Worm (Caenorhabditis elegans) whole organism, L1 larva: ENCODE measurements around the gene phf-34.

Source experiments
- C16A3.4 ChIP-seq: fragments of 150-350 bp; optimal IDR thresholded peaks from 2 replicates; lab custom pipeline; 2014; ENCODE audit warnings: missing biosample characterization, missing genetic modification characterization
- alr-1 ChIP-seq: fragments of 200-800 bp; sonication (Bioruptor generic); optimal IDR thresholded peaks from 2 replicates; lab custom pipeline; 2018; ENCODE audit warnings: borderline replicate concordance, mild to moderate bottlenecking, missing genetic modification characterization, missing compliant biosample characterization
- ama-1 ChIP-seq: fragments of 150-350 bp; optimal IDR thresholded peaks from 2 replicates; lab custom pipeline; 2014
- blmp-1 ChIP-seq: fragments of 150-350 bp; optimal IDR thresholded peaks from 2 replicates; lab custom pipeline; 2014; ENCODE audit warnings: missing biosample characterization, missing genetic modification characterization
- ceh-63 ChIP-seq: fragments of 200-800 bp; sonication (Bioruptor generic); optimal IDR thresholded peaks from 2 replicates; lab custom pipeline; 2018; ENCODE audit warnings: mild to moderate bottlenecking, missing genetic modification characterization, missing compliant biosample characterization
- ceh-82 ChIP-seq, 3 experiments: fragments of 150-350 bp in 1 of 3; sonication (generic microtip) in 2 of 3; optimal IDR thresholded peaks; 2 replicates each; lab custom pipeline; 2014 to 2017; ENCODE audit warnings: missing biosample characterization in 3 of 3, missing genetic modification characterization in 3 of 3
- efl-1 ChIP-seq, 4 experiments: fragments of 150-350 bp; optimal IDR thresholded peaks in 3 of 4; peaks in 1 of 4; 1 replicate in 1 of 4; 2 replicates in 3 of 4; lab custom pipeline; 2014; ENCODE audit warnings: missing biosample characterization in 2 of 4, missing genetic modification characterization in 2 of 4, missing genetic modification reagents in 2 of 4
- efl-3 ChIP-seq: fragments of 200-800 bp; sonication (Bioruptor generic); optimal IDR thresholded peaks from 2 replicates; lab custom pipeline; 2018; ENCODE audit warnings: mild to moderate bottlenecking, missing genetic modification characterization, missing compliant biosample characterization
- elt-2 ChIP-seq: sonication (generic microtip); optimal IDR thresholded peaks from 2 replicates; lab custom pipeline; 2016; ENCODE audit warnings: missing genetic modification characterization, mild to moderate bottlenecking, inconsistent platforms, missing compliant biosample characterization, missing genetic modification reagents
- elt-3 ChIP-seq, 6 experiments: fragments of 150-350 bp in 1 of 6; sonication (generic microtip); optimal IDR thresholded peaks; 2 replicates each; lab custom pipeline; 2017 to 2018; ENCODE audit warnings: missing biosample characterization in 6 of 6, missing genetic modification characterization in 6 of 6, inconsistent platforms in 1 of 6
- fos-1 ChIP-seq: fragments of 150-350 bp; optimal IDR thresholded peaks from 2 replicates; lab custom pipeline; 2014; ENCODE audit warnings: missing biosample characterization, missing genetic modification characterization
- hlh-17 ChIP-seq: fragments of 200-800 bp; sonication (Bioruptor generic); optimal IDR thresholded peaks from 2 replicates; lab custom pipeline; 2018; ENCODE audit warnings: missing genetic modification characterization, mild to moderate bottlenecking, missing compliant biosample characterization, moderate library complexity, borderline replicate concordance
- isw-1 ChIP-seq: fragments of 200-800 bp; sonication (Bioruptor generic); IDR thresholded peaks from 2 replicates; pipeline ENCODE4 v1.3.6; 2022; ENCODE audit warnings: missing genetic modification characterization, missing compliant biosample characterization
- jun-1 ChIP-seq: fragments of 150-350 bp; optimal IDR thresholded peaks from 2 replicates; lab custom pipeline; 2014; ENCODE audit warnings: missing biosample characterization, missing genetic modification reagents, missing genetic modification characterization
- lin-13 ChIP-seq: fragments of 150-350 bp; optimal IDR thresholded peaks from 2 replicates; lab custom pipeline; 2014; ENCODE audit warnings: missing biosample characterization, missing genetic modification reagents, missing genetic modification characterization
- lin-14 ChIP-seq: fragments of 200-800 bp; sonication (Bioruptor generic); optimal IDR thresholded peaks from 2 replicates; lab custom pipeline; 2018; ENCODE audit warnings: mild to moderate bottlenecking, missing genetic modification characterization, moderate library complexity, missing compliant biosample characterization
- mef-2 ChIP-seq: fragments of 150-350 bp; optimal IDR thresholded peaks from 2 replicates; lab custom pipeline; 2014; ENCODE audit warnings: missing biosample characterization, missing genetic modification characterization
- mep-1 ChIP-seq: fragments of 150-350 bp; optimal IDR thresholded peaks from 2 replicates; lab custom pipeline; 2014; ENCODE audit warnings: missing biosample characterization, missing genetic modification characterization
- nhr-12 ChIP-seq: sonication (generic microtip); optimal IDR thresholded peaks from 2 replicates; lab custom pipeline; 2017; ENCODE audit warnings: missing biosample characterization, missing genetic modification characterization
- nhr-20 ChIP-seq: sonication (generic microtip); optimal IDR thresholded peaks from 2 replicates; lab custom pipeline; 2016; ENCODE audit warnings: mild to moderate bottlenecking, missing genetic modification characterization, missing compliant biosample characterization
- nhr-71 ChIP-seq: sonication (generic microtip); optimal IDR thresholded peaks from 2 replicates; lab custom pipeline; 2016; ENCODE audit warnings: mild to moderate bottlenecking, missing genetic modification characterization, moderate library complexity, missing compliant biosample characterization
- nhr-76 ChIP-seq: sonication (generic microtip); optimal IDR thresholded peaks from 2 replicates; lab custom pipeline; 2017; ENCODE audit warnings: missing biosample characterization, missing genetic modification characterization
- nhr-77 ChIP-seq: fragments of 150-350 bp; optimal IDR thresholded peaks from 2 replicates; lab custom pipeline; 2014; ENCODE audit warnings: missing biosample characterization, missing genetic modification characterization
- pqm-1 ChIP-seq: sonication (generic microtip); optimal IDR thresholded peaks from 3 replicates; lab custom pipeline; 2017; ENCODE audit warnings: missing biosample characterization, missing genetic modification characterization
- rnt-1 ChIP-seq: sonication (generic microtip); optimal IDR thresholded peaks from 2 replicates; lab custom pipeline; 2016; ENCODE audit warnings: mild to moderate bottlenecking, missing genetic modification characterization, moderate library complexity, missing compliant biosample characterization
- snu-23 ChIP-seq: sonication (generic microtip); optimal IDR thresholded peaks from 2 replicates; lab custom pipeline; 2016; ENCODE audit warnings: missing genetic modification characterization, missing compliant biosample characterization
- sox-4 ChIP-seq: sonication (generic microtip); optimal IDR thresholded peaks from 2 replicates; lab custom pipeline; 2016; ENCODE audit warnings: missing genetic modification characterization, missing compliant biosample characterization
- sup-37 ChIP-seq: fragments of 200-800 bp; sonication (Bioruptor generic); optimal IDR thresholded peaks from 2 replicates; lab custom pipeline; 2018; ENCODE audit warnings: mild to moderate bottlenecking, missing genetic modification characterization, missing compliant biosample characterization
- swsn-7 ChIP-seq: sonication (generic microtip); optimal IDR thresholded peaks from 2 replicates; lab custom pipeline; 2016; ENCODE audit warnings: missing genetic modification characterization, missing compliant biosample characterization
- unc-130 ChIP-seq: fragments of 150-350 bp; optimal IDR thresholded peaks from 2 replicates; lab custom pipeline; 2017; ENCODE audit warnings: missing biosample characterization, missing genetic modification characterization, inconsistent platforms
- unc-30 ChIP-seq: sonication (generic microtip); optimal IDR thresholded peaks from 2 replicates; lab custom pipeline; 2017; ENCODE audit warnings: missing biosample characterization, missing genetic modification characterization
- unc-62 ChIP-seq: fragments of 150-350 bp; optimal IDR thresholded peaks from 2 replicates; lab custom pipeline; 2014; ENCODE audit warnings: missing biosample characterization, missing genetic modification reagents, missing genetic modification characterization
- unc-86 ChIP-seq: sonication (generic microtip); optimal IDR thresholded peaks from 2 replicates; lab custom pipeline; 2016; ENCODE audit warnings: missing genetic modification characterization, missing compliant biosample characterization
- unc-98 ChIP-seq: fragments of 200-800 bp; sonication (Bioruptor generic); IDR thresholded peaks from 2 replicates; pipeline ENCODE4 v1.3.6; 2022; ENCODE audit warnings: missing genetic modification characterization, missing compliant biosample characterization
- zag-1 ChIP-seq: fragments of 150-350 bp; optimal IDR thresholded peaks from 2 replicates; lab custom pipeline; 2014; ENCODE audit warnings: missing biosample characterization, missing genetic modification characterization
- zip-4 ChIP-seq: fragments of 200-800 bp; sonication (Bioruptor generic); optimal IDR thresholded peaks from 2 replicates; lab custom pipeline; 2018; ENCODE audit warnings: mild to moderate bottlenecking, missing genetic modification characterization, moderate library complexity, missing compliant biosample characterization
- ztf-11 ChIP-seq, 2 experiments: sonication (generic microtip); optimal IDR thresholded peaks; 2 replicates each; lab custom pipeline; 2016 to 2017; ENCODE audit warnings: missing genetic modification characterization in 2 of 2, missing biosample characterization in 1 of 2, missing compliant biosample characterization in 1 of 2
- ztf-4 ChIP-seq: fragments of 150-350 bp; optimal IDR thresholded peaks from 2 replicates; lab custom pipeline; 2014; ENCODE audit warnings: missing biosample characterization, missing genetic modification characterization

Gene phf-34

DNA sequence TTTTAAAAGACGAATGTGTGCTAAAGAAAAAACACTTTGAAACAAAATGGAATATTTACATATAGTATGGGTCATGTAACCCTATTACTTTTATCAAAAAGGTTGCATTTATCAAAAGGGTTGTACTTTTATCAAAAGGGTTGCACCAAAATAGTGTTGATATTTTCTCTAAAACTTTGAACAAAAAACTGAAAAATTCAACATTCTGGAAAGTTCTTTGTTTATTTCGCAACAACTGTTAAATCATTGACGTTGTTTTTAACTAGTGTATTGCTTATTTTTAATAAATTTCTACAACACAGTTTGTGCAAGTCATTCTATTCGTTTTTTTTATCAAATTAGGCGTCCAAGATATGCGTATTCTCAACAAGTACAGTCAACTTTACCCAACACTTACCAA, 39.3 kb upstream of the phf-34 start, which contains the start of the genes C17G1.5 and C17G1.14:
Gene C17G1.5 (plus strand): TSS at position 266 of the 400 bp plus-strand sequence.
Gene C17G1.14 (plus strand): TSS at position 277 of the 400 bp plus-strand sequence.
- TF ChIP-seq mef-2 (tag; lab: Kevin White, UChicago) = no peak
- no peak for TF ChIP-seq snu-23 (GFP tag; lab: Kevin White, UChicago)
- TF ChIP-seq sup-37 (GFP tag; lab: Kevin White, UChicago) = no peak
- TF ChIP-seq ceh-63 = no peak
- TF ChIP-seq zag-1 = no peak
- no peak for TF ChIP-seq nhr-20
- TF ChIP-seq hlh-17 (GFP tag; lab: Kevin White, UChicago) = no peak
- no peak for TF ChIP-seq nhr-76 (tag; lab: Kevin White, UChicago)
- no peak for TF ChIP-seq unc-62
- no peak for TF ChIP-seq unc-86 (tag; lab: Kevin White, UChicago)
- no peak for TF ChIP-seq nhr-77 (tag; lab: Kevin White, UChicago)
- TF ChIP-seq ceh-82 (tag; optimal IDR thresholded peaks at IDR 0.05; lab: Kevin White, UChicago) = no peak
- TF ChIP-seq nhr-12 (tag; lab: Kevin White, UChicago) = no peak
- TF ChIP-seq ztf-4 = no peak
- no peak for TF ChIP-seq elt-3 (tag; optimal IDR thresholded peaks at IDR 0.05; lab: Kevin White, UChicago)
- no peak for TF ChIP-seq mep-1 (tag; lab: Kevin White, UChicago)
- TF ChIP-seq unc-98 (GFP tag; lab: Robert Waterston, UW) = no peak
- no peak for TF ChIP-seq pqm-1
- TF ChIP-seq fos-1 (tag; lab: Kevin White, UChicago) = no peak
- TF ChIP-seq, all 84 proteins: peak for 0

ce11 chrX:9938091-9938490, 38.8 kb upstream of the phf-34 start:
- TF ChIP-seq zag-1 = no peak
- TF ChIP-seq mep-1 (tag; lab: Kevin White, UChicago) = no peak
- no peak for TF ChIP-seq alr-1 (tag; lab: Kevin White, UChicago)
- peak; percentile 5 for TF ChIP-seq ztf-4
- TF ChIP-seq nhr-20 = no peak
- no peak for TF ChIP-seq swsn-7 (tag; lab: Kevin White, UChicago)
- no peak for TF ChIP-seq isw-1
- TF ChIP-seq ztf-11 (tag; optimal IDR thresholded peaks at IDR 0.05; lab: Kevin White, UChicago) = no peak
- no peak for TF ChIP-seq sox-4 (tag; lab: Kevin White, UChicago)
- no peak for TF ChIP-seq sup-37 (GFP tag; lab: Kevin White, UChicago)
- TF ChIP-seq mef-2 (tag; lab: Kevin White, UChicago) = no peak
- no peak for TF ChIP-seq efl-1 (optimal IDR thresholded peaks at IDR 0.05; lab: Kevin White, UChicago)
- peak in 1 of 2 experiments; percentile 23 for TF ChIP-seq efl-1 (GFP tag; optimal IDR thresholded peaks at IDR 0.05 in 1 of 2; lab: Kevin White, UChicago)
- TF ChIP-seq blmp-1 (tag; lab: Kevin White, UChicago) = peak; percentile 56
- peak; percentile 9 for TF ChIP-seq jun-1 (tag; lab: Kevin White, UChicago)

DNA sequence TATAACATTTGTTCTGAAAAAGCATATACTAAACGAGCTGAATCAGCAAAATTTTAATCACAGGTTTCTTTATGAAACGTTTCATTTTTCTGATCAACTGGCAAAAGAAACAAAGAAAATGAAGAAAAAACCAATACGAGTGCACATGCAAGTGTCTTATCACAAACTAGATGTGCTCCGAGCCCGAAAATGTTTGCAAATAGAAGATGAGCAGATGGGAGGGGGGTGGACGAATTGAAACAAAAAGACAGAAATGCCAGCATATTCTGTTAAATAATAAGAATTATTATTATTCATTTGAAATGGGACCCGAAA, 34.7 kb upstream of the phf-34 start:
- TF ChIP-seq sox-4 (tag; lab: Kevin White, UChicago) (no peak), ama-1 (lab: Kevin White, UChicago) (no peak), unc-30 (no peak), efl-1 (optimal IDR thresholded peaks at IDR 0.05; lab: Kevin White, UChicago) (no peak), efl-1 (GFP tag; optimal IDR thresholded peaks at IDR 0.05 in 1 of 2; lab: Kevin White, UChicago) (peak in 1 of 2 experiments; percentile 47), C16A3.4 (no peak), lin-13 (GFP tag; lab: Kevin White, UChicago) (no peak), efl-3 (no peak), nhr-71 (tag; lab: Kevin White, UChicago) (no peak), elt-2 (tag; lab: Kevin White, UChicago) (peak; percentile 31)

- TF ChIP-seq unc-130 (peak; percentile 9), nhr-77 (tag; lab: Kevin White, UChicago) (no peak), pqm-1 (no peak), zag-1 (no peak), efl-1 (optimal IDR thresholded peaks at IDR 0.05; lab: Kevin White, UChicago) (no peak), efl-1 (GFP tag; optimal IDR thresholded peaks at IDR 0.05 in 1 of 2; lab: Kevin White, UChicago) (peak in 1 of 2 experiments; percentile 61), zip-4 (GFP tag; lab: Kevin White, UChicago) (no peak), lin-14 (peak; percentile 41), rnt-1 (tag; lab: Kevin White, UChicago) (peak; percentile 28), nhr-71 (tag; lab: Kevin White, UChicago) (peak; percentile 36)
- TF ChIP-seq, all 84 proteins: peak for 5
These were observed 34.2 kb upstream of the phf-34 start for ce11 chrX:9933291-9934008.
